Worm (Caenorhabditis elegans) whole organism, early embryonic: ENCODE results near the gene erh-2.

Experiments
- ama-1 ChIP-seq: fragments of 150-350 bp; optimal IDR thresholded peaks from 2 replicates; lab custom pipeline; 2014
- ceh-13 ChIP-seq: fragments of 200-800 bp; sonication (Bioruptor generic); optimal IDR thresholded peaks from 2 replicates; lab custom pipeline; 2018; ENCODE audit warnings: mild to moderate bottlenecking, missing genetic modification characterization, missing compliant biosample characterization
- hmbx-1 ChIP-seq: sonication (generic microtip); optimal IDR thresholded peaks from 2 replicates; lab custom pipeline; 2016; ENCODE audit warnings: mild to moderate bottlenecking, missing genetic modification characterization, missing compliant biosample characterization
- hmg-4 ChIP-seq: fragments of 200-800 bp; sonication (Bioruptor generic); optimal IDR thresholded peaks from 2 replicates; lab custom pipeline; 2018; ENCODE audit warnings: mild to moderate bottlenecking, missing genetic modification characterization, missing compliant biosample characterization
- hnd-1 ChIP-seq: sonication (generic microtip); optimal IDR thresholded peaks from 2 replicates; lab custom pipeline; 2016; ENCODE audit warnings: missing genetic modification characterization, missing compliant biosample characterization
- scrt-1 ChIP-seq: fragments of 200-800 bp; sonication (Bioruptor generic); IDR thresholded peaks from 2 replicates; pipeline ENCODE4 v1.3.6; 2022; ENCODE audit warnings: missing genetic modification characterization, missing compliant biosample characterization

DNA sequence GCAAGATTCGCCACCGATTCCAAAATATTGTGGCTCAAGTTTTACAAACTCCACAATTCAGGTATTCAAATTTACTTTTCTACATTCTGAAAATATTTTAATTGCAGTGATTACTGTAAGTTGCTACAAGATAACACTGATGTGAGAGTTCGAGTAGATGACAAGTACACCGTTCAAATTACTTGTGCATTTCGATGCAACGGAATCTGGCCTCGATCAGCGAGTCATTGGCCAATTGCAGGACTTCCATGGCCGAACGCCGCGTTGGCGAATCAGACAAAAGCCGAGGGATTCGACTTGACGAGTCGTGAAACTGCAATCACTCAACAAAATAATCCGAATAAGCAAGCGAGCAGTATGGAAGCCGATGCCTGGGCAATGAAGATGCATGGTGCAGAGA is 8.3 kb downstream of the erh-2 start:
- TF ChIP-seq ama-1 (lab: Kevin White, UChicago) (no peak), hmg-4 (no peak), scrt-1 (GFP tag; lab: Robert Waterston, UW) (no peak), ceh-13 (no peak), hmbx-1 (tag; lab: Kevin White, UChicago) (no peak), hnd-1 (tag; lab: Kevin White, UChicago) (no peak)
